Fruit fly (Drosophila melanogaster) whole organism, adult: ENCODE measurements around the gene Gr28b.

Experiments used
- CG11617 ChIP-seq: fragments of 200-800 bp; sonication (Bioruptor generic); optimal IDR thresholded peaks from 2 replicates; lab custom pipeline; 2017; ENCODE audit warnings: mild to moderate bottlenecking, missing biosample characterization, missing genetic modification reagents, missing genetic modification characterization
- CG14711 ChIP-seq: fragments of 200-800 bp; sonication (Bioruptor generic); optimal IDR thresholded peaks from 2 replicates; lab custom pipeline; 2018; ENCODE audit warnings: missing biosample characterization, mild to moderate bottlenecking, missing genetic modification characterization, moderate library complexity
- CG7101 ChIP-seq: fragments of 200-800 bp; sonication (Bioruptor generic); optimal IDR thresholded peaks from 2 replicates; lab custom pipeline; 2018; ENCODE audit warnings: missing biosample characterization, mild to moderate bottlenecking, missing genetic modification characterization, moderate library complexity
- Crg-1 ChIP-seq: fragments of 200-800 bp; sonication (Bioruptor generic); optimal IDR thresholded peaks from 2 replicates; lab custom pipeline; 2016; ENCODE audit warnings: missing biosample characterization, missing genetic modification characterization
- Hr96 ChIP-seq: fragments of 200-800 bp; sonication (Bioruptor generic); optimal IDR thresholded peaks from 2 replicates; lab custom pipeline; 2016; ENCODE audit warnings: missing biosample characterization, missing genetic modification characterization
- cic ChIP-seq: fragments of 200-800 bp; sonication (Bioruptor generic); optimal IDR thresholded peaks from 2 replicates; lab custom pipeline; 2017; ENCODE audit warnings: missing biosample characterization, mild to moderate bottlenecking, missing genetic modification characterization, moderate library complexity
- ovo ChIP-seq: fragments of 200-800 bp; sonication (Bioruptor generic); optimal IDR thresholded peaks from 2 replicates; lab custom pipeline; 2016; ENCODE audit warnings: missing biosample characterization, missing genetic modification characterization
- toe ChIP-seq: fragments of 200-800 bp; sonication (Bioruptor generic); optimal IDR thresholded peaks from 2 replicates; lab custom pipeline; 2016; ENCODE audit warnings: missing biosample characterization, missing genetic modification characterization

DNA sequence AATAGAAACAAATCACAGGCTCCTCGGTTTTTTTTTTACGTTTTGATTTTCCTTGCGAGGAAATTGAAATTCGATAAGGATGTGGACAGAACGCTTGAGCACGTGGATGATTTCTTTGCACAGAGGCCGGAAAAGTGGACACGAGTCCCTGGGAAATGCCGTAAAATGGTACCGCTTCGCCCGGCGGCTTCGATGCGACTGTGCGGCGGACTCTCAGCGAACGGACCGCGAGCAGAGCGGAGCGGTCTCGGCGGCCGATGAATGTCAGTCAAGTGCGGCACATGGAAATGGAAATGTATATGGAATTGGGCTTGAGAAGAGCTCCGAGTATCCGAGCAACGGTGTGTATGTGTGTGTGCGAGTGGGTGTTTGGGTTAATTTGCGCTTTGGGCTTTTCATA lies 11.1 kb downstream of the Gr28b start, which contains the start of gene santa-maria:
- no peak for TF ChIP-seq Crg-1 (GFP tag; lab: Kevin White, UChicago)
- TF ChIP-seq ovo: no peak
- TF ChIP-seq CG7101 (tag; lab: Kevin White, UChicago): no peak
- no peak for TF ChIP-seq CG14711 (tag; lab: Kevin White, UChicago)
- TF ChIP-seq cic (GFP tag; lab: Kevin White, UChicago): no peak
- no peak for TF ChIP-seq toe (GFP tag; lab: Kevin White, UChicago)
- TF ChIP-seq CG11617 (GFP tag; lab: Kevin White, UChicago): no peak
- TF ChIP-seq Hr96 (GFP tag; lab: Kevin White, UChicago): no peak
